Worm (Caenorhabditis elegans): ENCODE data around the gene C18G1.7.

C18G1.7 gene

ce11 chrV:4720884-4721464 is 24.4 kb upstream of the C18G1.7 start:
- TF ChIP-seq lin-35 (GFP tag; optimal IDR thresholded peaks at IDR 0.05) (peak in 1 of 2 experiments; percentile 44), zip-4 (GFP tag; optimal IDR thresholded peaks at IDR 0.05) (no peak), egl-13 (tag; optimal IDR thresholded peaks at IDR 0.05) (no peak), efl-1 (optimal IDR thresholded peaks at IDR 0.05) (no peak), efl-1 (GFP tag; optimal IDR thresholded peaks at IDR 0.05 in 1 of 2) (peak in 1 of 2 experiments; percentile 27), zag-1 (tag; optimal IDR thresholded peaks at IDR 0.05) (no peak), elt-2 (tag; optimal IDR thresholded peaks at IDR 0.05) (peak; percentile 54), hlh-4 (tag; optimal IDR thresholded peaks at IDR 0.05) (no peak), xbp-1 (tag; optimal IDR thresholded peaks at IDR 0.05) (no peak), nhr-28 (tag; optimal IDR thresholded peaks at IDR 0.05) (no peak), lin-14 (GFP tag; optimal IDR thresholded peaks at IDR 0.05) (no peak)

ce11 chrV:4722314-4722713 is 23.1 kb upstream of the C18G1.7 start, which contains the start of gene F39G3.5:
TSS of gene F39G3.5 (plus strand) at chrV:4722614.
- no peak for TF ChIP-seq hlh-4 (tag; optimal IDR thresholded peaks at IDR 0.05)
- no peak for TF ChIP-seq lin-39 (tag; optimal IDR thresholded peaks at IDR 0.05)

- TF ChIP-seq efl-1 (optimal IDR thresholded peaks at IDR 0.05) = no peak
- TF ChIP-seq efl-1 (GFP tag; optimal IDR thresholded peaks at IDR 0.05 in 1 of 2) = no peak
- TF ChIP-seq nhr-11 (tag; optimal IDR thresholded peaks at IDR 0.05) = no peak
- no peak for TF ChIP-seq alr-1 (tag; optimal IDR thresholded peaks at IDR 0.05; ENCODE audit: borderline replicate concordance)
- no peak for TF ChIP-seq zip-4 (GFP tag; optimal IDR thresholded peaks at IDR 0.05)
Measured at ce11 chrV:4724453-4724852, 20.9 kb upstream of the C18G1.7 start, which contains the start of gene F39G3.4. TSS of gene F39G3.4 (plus strand) at chrV:4724753.

DNA sequence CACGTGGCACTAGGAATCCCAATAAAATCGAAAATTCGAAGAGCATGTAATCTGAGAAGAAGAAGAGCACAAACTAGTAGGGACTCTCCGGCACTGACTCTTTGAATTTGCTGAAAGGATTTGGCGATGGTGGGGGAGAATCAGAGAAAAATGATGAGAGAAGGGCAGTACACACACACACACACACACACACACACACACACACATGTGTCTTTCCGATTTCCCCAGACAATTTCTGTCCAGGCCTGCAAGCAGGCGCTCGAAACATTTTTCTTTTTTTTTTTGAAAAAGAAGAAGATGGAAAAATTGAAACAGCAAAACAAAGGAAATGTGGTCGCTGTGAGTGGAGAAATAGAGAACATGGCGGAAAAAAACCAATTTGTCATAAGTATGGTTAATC is 15.3 kb upstream of the C18G1.7 start, which contains the start of gene tig-2:
Gene tig-2, minus strand, starts transcription at position 87 of the 400 bp plus-strand sequence.
- no peak for TF ChIP-seq fos-1 (tag; optimal IDR thresholded peaks at IDR 0.05)
- peak; percentile 27 for TF ChIP-seq xbp-1 (tag; optimal IDR thresholded peaks at IDR 0.05)
- no peak for TF ChIP-seq aly-2 (tag; optimal IDR thresholded peaks at IDR 0.05)
- TF ChIP-seq snpc-4 (tag; optimal IDR thresholded peaks at IDR 0.05) = no peak
- no peak for TF ChIP-seq lin-39 (tag; optimal IDR thresholded peaks at IDR 0.05)
- TF ChIP-seq mep-1 (tag; optimal IDR thresholded peaks at IDR 0.05) = peak; percentile 36
- no peak for TF ChIP-seq ets-5 (GFP tag; IDR thresholded peaks at IDR 0.05)
- TF ChIP-seq unc-98 (GFP tag; IDR thresholded peaks at IDR 0.05) = no peak
- no peak for TF ChIP-seq C16A3.4 (tag; optimal IDR thresholded peaks at IDR 0.05)
- TF ChIP-seq nhr-28 (tag; optimal IDR thresholded peaks at IDR 0.05) = no peak
- TF ChIP-seq lin-35 (GFP tag; optimal IDR thresholded peaks at IDR 0.05) = peak; percentile 2 to 18
- no peak for TF ChIP-seq vab-15 (tag; optimal IDR thresholded peaks at IDR 0.05)
- no peak for TF ChIP-seq unc-86 (tag; optimal IDR thresholded peaks at IDR 0.05)
- no peak for TF ChIP-seq ceh-82 (tag; optimal IDR thresholded peaks at IDR 0.05)
- TF ChIP-seq jun-1 (tag; optimal IDR thresholded peaks at IDR 0.05) = no peak
- TF ChIP-seq zip-4 (GFP tag; optimal IDR thresholded peaks at IDR 0.05) = no peak
- no peak for TF ChIP-seq nhr-90 (tag; optimal IDR thresholded peaks at IDR 0.05; ENCODE audit: poor library complexity)
- no peak for TF ChIP-seq elt-2 (tag; optimal IDR thresholded peaks at IDR 0.05)
- no peak for TF ChIP-seq lin-13 (GFP tag; optimal IDR thresholded peaks at IDR 0.05)
- TF ChIP-seq nhr-19 (GFP tag; conservative IDR thresholded peaks at IDR 0.05) = peak; percentile 38; the same call in 1 of the 2 replicates
- no peak for TF ChIP-seq fkh-8 (tag; optimal IDR thresholded peaks at IDR 0.05)
- no peak for TF ChIP-seq nhr-85 (tag)
- no peak for TF ChIP-seq mab-9 (GFP tag; IDR thresholded peaks at IDR 0.05)
- no peak for TF ChIP-seq pag-3 (tag; optimal IDR thresholded peaks at IDR 0.05; ENCODE audit: borderline replicate concordance, insufficient read depth)
- no peak for TF ChIP-seq dpl-1 (GFP tag; optimal IDR thresholded peaks at IDR 0.05)
- no peak for TF ChIP-seq ceh-90 (tag; optimal IDR thresholded peaks at IDR 0.05)
- TF ChIP-seq rnt-1 (tag; optimal IDR thresholded peaks at IDR 0.05) = peak; percentile 57
- no peak for TF ChIP-seq irx-1 (tag; optimal IDR thresholded peaks at IDR 0.05)
- TF ChIP-seq skn-1 (tag; optimal IDR thresholded peaks at IDR 0.05) = no peak
- TF ChIP-seq lsy-2 (tag; optimal IDR thresholded peaks at IDR 0.05) = peak in 1 of 2 experiments; percentile 49
- TF ChIP-seq tlp-1 (tag; optimal IDR thresholded peaks at IDR 0.05) = no peak
- peak; percentile 6 for TF ChIP-seq nhr-47 (tag; optimal IDR thresholded peaks at IDR 0.05)
- TF ChIP-seq aha-1 (tag; optimal IDR thresholded peaks at IDR 0.05) = no peak
- TF ChIP-seq ztf-4 (tag; optimal IDR thresholded peaks at IDR 0.05) = no peak
- no peak for TF ChIP-seq Y116A8C.19 (tag; optimal IDR thresholded peaks at IDR 0.05; ENCODE audit: borderline replicate concordance)
- no peak for TF ChIP-seq hlh-4 (tag; optimal IDR thresholded peaks at IDR 0.05)
- no peak for TF ChIP-seq lin-15B (tag; optimal IDR thresholded peaks at IDR 0.05)
- no peak for TF ChIP-seq ces-1 (GFP tag; optimal IDR thresholded peaks at IDR 0.05)

All from whole organism, L1 larva.